Worm (Caenorhabditis elegans) whole organism, L3 larva: Measurements from ENCODE around the gene lgc-15.

Source experiments
- egl-27 ChIP-seq: sonication (generic microtip); optimal IDR thresholded peaks from 4 replicates; lab custom pipeline; 2017; ENCODE audit warnings: missing biosample characterization, missing genetic modification reagents, missing genetic modification characterization
- nhr-12 ChIP-seq: fragments of 150-350 bp; optimal IDR thresholded peaks from 2 replicates; lab custom pipeline; 2014; ENCODE audit warnings: missing biosample characterization, missing genetic modification characterization
- nhr-25 ChIP-seq: sonication (generic microtip); optimal IDR thresholded peaks from 2 replicates; lab custom pipeline; 2017; ENCODE audit warnings: missing biosample characterization, missing genetic modification characterization

DNA sequence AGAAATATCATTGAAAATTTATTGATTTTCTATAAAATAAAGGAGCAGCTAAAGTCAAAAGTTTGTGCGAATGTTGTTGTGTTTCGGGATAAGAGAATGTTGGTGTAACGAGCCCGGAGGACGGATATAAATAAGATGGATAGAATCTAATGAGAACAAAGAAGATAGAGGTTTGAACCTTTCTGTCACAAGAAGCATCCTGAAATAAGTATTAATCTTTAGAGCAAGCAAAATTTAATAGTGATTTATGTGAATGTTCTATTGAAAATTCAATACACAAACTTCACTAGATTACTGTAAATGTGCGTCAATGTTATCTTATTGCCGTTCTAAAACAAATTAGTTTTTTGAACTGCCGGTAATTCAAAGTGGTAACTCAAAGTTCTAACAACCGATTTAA lies 10.4 kb upstream of the lgc-15 start, which contains the start of gene W03G11.3:
- TF ChIP-seq nhr-25 (no peak), nhr-12 (tag; lab: Kevin White, UChicago) (no peak), egl-27 (tag; lab: Kevin White, UChicago) (no peak)
